Worm (Caenorhabditis elegans) whole organism, L4 larva: Measurements from ENCODE around the gene ZK669.3.

ENCODE experiments used
- aha-1 ChIP-seq: fragments of 150-350 bp; peaks from one replicate; lab custom pipeline; 2014; ENCODE audit warnings: missing biosample characterization, missing genetic modification characterization
- ces-1 ChIP-seq: fragments of 150-350 bp; sonication (generic microtip); optimal IDR thresholded peaks from 4 replicates; lab custom pipeline; 2014; ENCODE audit warnings: missing biosample characterization, missing genetic modification reagents, missing genetic modification characterization
- cey-2 ChIP-seq: sonication (generic microtip); optimal IDR thresholded peaks from 3 replicates; lab custom pipeline; 2017; ENCODE audit warnings: missing genetic modification characterization, mild to moderate bottlenecking, missing compliant biosample characterization, antibody characterized with exemption, borderline replicate concordance; ENCODE audit not compliant: insufficient read depth
- fkh-10 ChIP-seq: fragments of 150-350 bp; optimal IDR thresholded peaks from 2 replicates; lab custom pipeline; 2014; ENCODE audit warnings: missing biosample characterization, missing genetic modification reagents, missing genetic modification characterization
- lin-13 ChIP-seq: fragments of 150-350 bp; optimal IDR thresholded peaks from 2 replicates; lab custom pipeline; 2014; ENCODE audit warnings: missing biosample characterization, missing genetic modification reagents, missing genetic modification characterization
- madf-5 ChIP-seq, 2 experiments: fragments of 200-800 bp; sonication (Bioruptor generic); IDR thresholded peaks; 2 replicates each; pipeline ENCODE4 v1.3.6; 2022; ENCODE audit warnings: missing compliant biosample characterization in 2 of 2, missing genetic modification characterization in 2 of 2
- nhr-48 ChIP-seq: sonication (generic microtip); optimal IDR thresholded peaks from 2 replicates; lab custom pipeline; 2016; ENCODE audit warnings: mild to moderate bottlenecking, missing genetic modification characterization, missing compliant biosample characterization
- skn-1 ChIP-seq: fragments of 150-350 bp; optimal IDR thresholded peaks from 2 replicates; lab custom pipeline; 2014; ENCODE audit warnings: missing biosample characterization, missing genetic modification characterization
- vab-7 ChIP-seq: fragments of 200-800 bp; sonication (Bioruptor generic); IDR thresholded peaks from 2 replicates; pipeline ENCODE4 v1.3.6; 2022; ENCODE audit warnings: missing genetic modification reagents, missing genetic modification characterization, missing compliant biosample characterization
- zip-11 ChIP-seq: fragments of 200-800 bp; sonication (Bioruptor generic); IDR thresholded peaks from 2 replicates; pipeline ENCODE4 v1.3.6; 2022; ENCODE audit warnings: missing genetic modification characterization, missing compliant biosample characterization

Gene ZK669.3

ce11 chrII:7990192-7990591 lies 49.2 kb downstream of the ZK669.3 start:
- TF ChIP-seq ces-1 (GFP tag; lab: Kevin White, UChicago) (peak; percentile 37), aha-1 (tag; lab: Kevin White, UChicago) (peak; percentile 2), nhr-48 (tag; lab: Kevin White, UChicago) (no peak), fkh-10 (GFP tag; lab: Kevin White, UChicago) (peak; percentile 79)
- TF ChIP-seq, all 104 proteins: peak for 3

- TF ChIP-seq zip-11 (GFP tag; lab: Robert Waterston, UW) (no peak), madf-5 (GFP tag; IDR thresholded peaks at IDR 0.05; lab: Robert Waterston, UW) (no peak), cey-2 (no peak), lin-13 (GFP tag; lab: Kevin White, UChicago) (no peak), skn-1 (no peak), vab-7 (GFP tag; lab: Robert Waterston, UW) (no peak)
Observed at ce11 chrII:7991279-7991678, 50.3 kb downstream of the ZK669.3 start.
